Worm (Caenorhabditis elegans) whole organism, young adult: ENCODE data around the gene F26F4.9.

Source experiments
- B0019.2 ChIP-seq: fragments of 200-800 bp; sonication (Bioruptor generic); conservative IDR thresholded peaks from 2 replicates; pipeline ENCODE4 v1.3.6; 2022; ENCODE audit warnings: missing genetic modification reagents, missing genetic modification characterization, missing compliant biosample characterization
- F10E7.11 ChIP-seq: sonication (generic microtip); optimal IDR thresholded peaks from 2 replicates; lab custom pipeline; 2017; ENCODE audit warnings: mild to moderate bottlenecking, missing genetic modification characterization, moderate library complexity, missing compliant biosample characterization
- akir-1 ChIP-seq: fragments of 200-800 bp; sonication (Bioruptor generic); optimal IDR thresholded peaks from 2 replicates; lab custom pipeline; 2018; ENCODE audit warnings: mild to moderate bottlenecking, missing genetic modification characterization, moderate library complexity, missing compliant biosample characterization
- ama-1 ChIP-seq, 3 experiments: fragments of 150-350 bp in 1 of 3; sonication (generic microtip) in 2 of 3; optimal IDR thresholded peaks; 2 replicates each; lab custom pipeline; 2014 to 2018; ENCODE audit warnings: missing biosample characterization in 2 of 3, missing genetic modification characterization in 2 of 3, missing genetic modification reagents in 2 of 3
- ceh-58 ChIP-seq: fragments of 200-800 bp; sonication (Bioruptor generic); IDR thresholded peaks from 2 replicates; pipeline ENCODE4 v1.3.6; 2022; ENCODE audit warnings: missing genetic modification characterization, missing compliant biosample characterization
- lin-54 ChIP-seq: fragments of 200-800 bp; sonication (Bioruptor generic); optimal IDR thresholded peaks from 2 replicates; lab custom pipeline; 2018; ENCODE audit warnings: mild to moderate bottlenecking, missing genetic modification characterization, missing compliant biosample characterization
- mel-28 ChIP-seq: sonication (generic microtip); optimal IDR thresholded peaks from 2 replicates; lab custom pipeline; 2016; ENCODE audit warnings: borderline replicate concordance, mild to moderate bottlenecking, missing genetic modification characterization, missing compliant biosample characterization
- nfya-2 ChIP-seq: fragments of 200-800 bp; sonication (Bioruptor generic); IDR thresholded peaks from 2 replicates; pipeline ENCODE4 v1.3.6; 2022; ENCODE audit warnings: missing genetic modification reagents, missing genetic modification characterization, missing compliant biosample characterization
- snpc-4 ChIP-seq, 5 experiments: fragments of 150-350 bp in 1 of 5; sonication (generic microtip) in 4 of 5; optimal IDR thresholded peaks; 2 replicates each; lab custom pipeline; 2014 to 2018; ENCODE audit warnings: missing genetic modification characterization in 5 of 5, missing biosample characterization in 3 of 5, antibody characterized with exemption in 2 of 5, mild to moderate bottlenecking in 2 of 5, missing compliant biosample characterization in 2 of 5, missing genotype in 2 of 5, moderate library complexity in 2 of 5, missing genetic modification reagents in 1 of 5
- sptf-2 ChIP-seq: fragments of 200-800 bp; sonication (Bioruptor generic); optimal IDR thresholded peaks from 2 replicates; lab custom pipeline; 2018; ENCODE audit warnings: mild to moderate bottlenecking, missing genetic modification characterization, missing compliant biosample characterization
- unc-130 ChIP-seq: sonication (generic microtip); optimal IDR thresholded peaks from 2 replicates; lab custom pipeline; 2016; ENCODE audit warnings: missing genetic modification reagents, missing genetic modification characterization, missing compliant biosample characterization
- unc-62 ChIP-seq: fragments of 150-350 bp; optimal IDR thresholded peaks from 2 replicates; lab custom pipeline; 2014; ENCODE audit warnings: missing biosample characterization, missing genetic modification reagents, missing genetic modification characterization

DNA sequence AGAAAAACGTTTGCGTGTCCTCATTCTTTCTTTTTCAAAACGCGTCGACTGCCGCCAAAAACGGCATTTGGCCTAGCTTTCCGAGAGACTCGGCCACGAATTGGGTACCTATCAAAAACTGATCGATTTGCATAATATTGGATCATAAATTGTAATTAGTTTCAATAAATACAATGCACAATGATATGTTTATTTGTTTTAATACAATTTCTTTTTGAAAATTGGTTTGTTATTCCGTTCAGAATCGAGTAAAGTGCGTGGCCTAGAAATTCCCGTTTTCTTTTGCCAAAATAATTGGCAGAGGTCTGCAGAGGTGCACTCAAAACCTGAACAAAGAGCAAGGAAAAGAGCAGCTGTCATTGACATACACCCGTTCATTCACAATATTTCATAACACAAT, 6.9 kb downstream of the F26F4.9 start, which contains the start of gene F26F4.8:
- TF ChIP-seq F10E7.11 (tag; lab: Kevin White, UChicago): no peak
- no peak for TF ChIP-seq unc-62 (GFP tag; lab: Kevin White, UChicago)
- TF ChIP-seq unc-130 (GFP tag; lab: Kevin White, UChicago): no peak
- TF ChIP-seq nfya-2: no peak
- TF ChIP-seq akir-1 (GFP tag; lab: Kevin White, UChicago): no peak
- TF ChIP-seq ama-1 (optimal IDR thresholded peaks at IDR 0.05; lab: Kevin White, UChicago): no peak
- no peak for TF ChIP-seq ama-1 (GFP tag; optimal IDR thresholded peaks at IDR 0.05; lab: Kevin White, UChicago)
- no peak for TF ChIP-seq mel-28
- TF ChIP-seq B0019.2: no peak
- no peak for TF ChIP-seq lin-54
- TF ChIP-seq sptf-2: no peak
- no peak for TF ChIP-seq snpc-4 (GFP tag; optimal IDR thresholded peaks at IDR 0.05; lab: Kevin White, UChicago)
- no peak for TF ChIP-seq snpc-4 (tag; optimal IDR thresholded peaks at IDR 0.05; lab: Kevin White, UChicago)
- no peak for TF ChIP-seq ceh-58 (GFP tag; lab: Robert Waterston, UW)
